Fruit fly (Drosophila melanogaster) whole organism, embryonic: ENCODE results near the gene CG31999.

ENCODE experiments used
- BEAF-32 ChIP-seq: fragments of 200-800 bp; sonication (Bioruptor generic); optimal IDR thresholded peaks from 3 replicates; lab custom pipeline; 2017; ENCODE audit warnings: missing biosample characterization, missing genetic modification characterization, mild to moderate bottlenecking, moderate library complexity, missing genetic modification reagents
- CG10209 ChIP-seq: fragments of 200-800 bp; sonication (Bioruptor generic); optimal IDR thresholded peaks from 3 replicates; lab custom pipeline; 2017; ENCODE audit warnings: missing biosample characterization, mild to moderate bottlenecking, missing genetic modification characterization, missing genetic modification reagents
- CG10267 ChIP-seq: fragments of 200-800 bp; sonication (Bioruptor generic); optimal IDR thresholded peaks from 2 replicates; lab custom pipeline; 2018; ENCODE audit warnings: missing biosample characterization, mild to moderate bottlenecking, missing genetic modification characterization, moderate library complexity
- CG10321 ChIP-seq: fragments of 200-800 bp; sonication (Bioruptor generic); IDR thresholded peaks from 2 replicates; pipeline ENCODE4 v1.3.6; 2022; ENCODE audit warnings: missing biosample characterization, missing genetic modification characterization
- CG10431 ChIP-seq: fragments of 200-800 bp; sonication (Bioruptor generic); optimal IDR thresholded peaks from 3 replicates; lab custom pipeline; 2018; ENCODE audit warnings: missing biosample characterization, mild to moderate bottlenecking, missing genetic modification characterization
- CG11085 ChIP-seq: fragments of 200-800 bp; sonication (Bioruptor generic); IDR thresholded peaks from 2 replicates; pipeline ENCODE4 v1.3.6; 2022; ENCODE audit warnings: missing biosample characterization, missing genetic modification characterization
- CG11723 ChIP-seq: fragments of 200-800 bp; sonication (Bioruptor generic); optimal IDR thresholded peaks from 2 replicates; lab custom pipeline; 2017; ENCODE audit warnings: missing biosample characterization, mild to moderate bottlenecking, missing genetic modification characterization
- CG12769 ChIP-seq: fragments of 200-800 bp; sonication (Bioruptor generic); optimal IDR thresholded peaks from 2 replicates; lab custom pipeline; 2019; ENCODE audit warnings: missing biosample characterization, mild to moderate bottlenecking, missing genetic modification characterization, moderate library complexity
- CG13424 ChIP-seq: fragments of 200-800 bp; sonication (Bioruptor generic); optimal IDR thresholded peaks from 2 replicates; lab custom pipeline; 2019; ENCODE audit warnings: missing biosample characterization, mild to moderate bottlenecking, missing genetic modification characterization, moderate library complexity
- CG13624 ChIP-seq: fragments of 200-800 bp; sonication (Bioruptor generic); optimal IDR thresholded peaks from 2 replicates; lab custom pipeline; 2016; ENCODE audit warnings: missing biosample characterization, missing genetic modification characterization
- CG13775 ChIP-seq: fragments of 200-800 bp; sonication (Bioruptor generic); optimal IDR thresholded peaks from 3 replicates; lab custom pipeline; 2017; ENCODE audit warnings: missing biosample characterization, mild to moderate bottlenecking, missing genetic modification characterization
- CG13894 ChIP-seq: fragments of 200-800 bp; sonication (Bioruptor generic); optimal IDR thresholded peaks from 3 replicates; lab custom pipeline; 2018; ENCODE audit warnings: missing biosample characterization, mild to moderate bottlenecking, missing genetic modification characterization, moderate library complexity
- CG14441 ChIP-seq: fragments of 200-800 bp; sonication (Bioruptor generic); IDR thresholded peaks from 2 replicates; pipeline ENCODE4 v1.3.6; 2022; ENCODE audit warnings: missing biosample characterization, missing genetic modification characterization
- CG15269 ChIP-seq: fragments of 200-800 bp; sonication (Bioruptor generic); optimal IDR thresholded peaks from 2 replicates; lab custom pipeline; 2018; ENCODE audit warnings: missing biosample characterization, mild to moderate bottlenecking, missing genetic modification characterization, moderate library complexity
- CG15696 ChIP-seq: fragments of 200-800 bp; sonication (Bioruptor generic); optimal IDR thresholded peaks from 2 replicates; lab custom pipeline; 2019; ENCODE audit warnings: missing biosample characterization, mild to moderate bottlenecking, missing genetic modification characterization, moderate library complexity
- CG1603 ChIP-seq: fragments of 200-800 bp; sonication (Bioruptor generic); optimal IDR thresholded peaks from 2 replicates; lab custom pipeline; 2019; ENCODE audit warnings: missing biosample characterization, mild to moderate bottlenecking, missing genetic modification characterization, moderate library complexity
- CG18011 ChIP-seq: fragments of 200-800 bp; sonication (Bioruptor generic); optimal IDR thresholded peaks from 2 replicates; lab custom pipeline; 2017; ENCODE audit warnings: missing biosample characterization, missing genetic modification characterization, mild to moderate bottlenecking, moderate library complexity, missing genotype
- CG2120 ChIP-seq: fragments of 200-800 bp; sonication (Bioruptor generic); optimal IDR thresholded peaks from 3 replicates; lab custom pipeline; 2016; ENCODE audit warnings: missing biosample characterization, missing genetic modification characterization
- CG2129 ChIP-seq: fragments of 200-800 bp; sonication (Bioruptor generic); IDR thresholded peaks from 2 replicates; pipeline ENCODE4 v1.3.6; 2022; ENCODE audit warnings: missing biosample characterization, missing genetic modification characterization; ENCODE audit not compliant: partially characterized antibody
- CG2199 ChIP-seq: fragments of 200-800 bp; sonication (Bioruptor generic); IDR thresholded peaks from 3 replicates; pipeline ENCODE4 v1.3.6; 2022; ENCODE audit warnings: missing biosample characterization, missing genetic modification characterization
- CG7357 ChIP-seq: fragments of 200-800 bp; sonication (Bioruptor generic); IDR thresholded peaks from 3 replicates; pipeline ENCODE4 v1.3.6; 2022; ENCODE audit warnings: missing biosample characterization, missing genetic modification characterization
- CG7928 ChIP-seq: fragments of 200-800 bp; sonication (Bioruptor generic); optimal IDR thresholded peaks from 2 replicates; lab custom pipeline; 2017; ENCODE audit warnings: missing biosample characterization, mild to moderate bottlenecking, missing genetic modification characterization
- CG8765 ChIP-seq: fragments of 200-800 bp; sonication (Bioruptor generic); IDR thresholded peaks from 2 replicates; pipeline ENCODE4 v1.3.6; 2022; ENCODE audit warnings: missing biosample characterization, missing genetic modification characterization
- CTCF ChIP-seq: fragments of 200-800 bp; sonication (Bioruptor generic); optimal IDR thresholded peaks from 2 replicates; lab custom pipeline; 2017; ENCODE audit warnings: missing biosample characterization, mild to moderate bottlenecking, missing genetic modification characterization, moderate library complexity
- Ets65A ChIP-seq: fragments of 200-800 bp; sonication (Bioruptor generic); peaks from one replicate; lab custom pipeline; 2016; ENCODE audit warnings: missing biosample characterization, missing genetic modification characterization
- Hr3 ChIP-seq: fragments of 200-800 bp; sonication (Bioruptor generic); optimal IDR thresholded peaks from 3 replicates; lab custom pipeline; 2016; ENCODE audit warnings: missing biosample characterization, missing genetic modification characterization
- Hr78 ChIP-seq, 2 experiments: fragments of 200-800 bp in 1 of 2; fragments of >200 bp in 1 of 2; sonication (Bioruptor generic) in 1 of 2; optimal IDR thresholded peaks; 2 replicates each; lab custom pipeline; 2017 to 2019; ENCODE audit warnings: missing biosample characterization in 2 of 2, missing genetic modification characterization in 2 of 2, mild to moderate bottlenecking in 1 of 2, moderate library complexity in 1 of 2
- Stat92E ChIP-seq, 3 experiments: fragments of >200 bp in 2 of 3; fragments of 200-800 bp in 1 of 3; sonication (Bioruptor generic) in 1 of 3; optimal IDR thresholded peaks; 2 replicates each; lab custom pipeline; 2017 to 2019; ENCODE audit warnings: missing biosample characterization in 3 of 3, missing genetic modification characterization in 3 of 3, mild to moderate bottlenecking in 1 of 3, moderate library complexity in 1 of 3
- dmrt11E ChIP-seq: fragments of 200-800 bp; sonication (Bioruptor generic); optimal IDR thresholded peaks from 3 replicates; lab custom pipeline; 2018; ENCODE audit warnings: missing biosample characterization, mild to moderate bottlenecking, missing genetic modification characterization, moderate library complexity
- eve ChIP-seq, 2 experiments: fragments of >200 bp; optimal IDR thresholded peaks; 2 replicates each; lab custom pipeline; 2017; ENCODE audit warnings: missing biosample characterization in 2 of 2, missing genetic modification characterization in 2 of 2
- fd3F ChIP-seq: fragments of 200-800 bp; sonication (Bioruptor generic); optimal IDR thresholded peaks from 2 replicates; lab custom pipeline; 2018; ENCODE audit warnings: missing biosample characterization, mild to moderate bottlenecking, missing genetic modification characterization, moderate library complexity
- fd96Cb ChIP-seq: fragments of 200-800 bp; sonication (Bioruptor generic); optimal IDR thresholded peaks from 2 replicates; lab custom pipeline; 2018; ENCODE audit warnings: missing biosample characterization, mild to moderate bottlenecking, missing genetic modification characterization, moderate library complexity
- kni ChIP-seq: fragments of 200-800 bp; sonication (Bioruptor generic); optimal IDR thresholded peaks from 3 replicates; lab custom pipeline; 2017; ENCODE audit warnings: mild to moderate bottlenecking, missing biosample characterization, missing genetic modification reagents, missing genetic modification characterization
- lola ChIP-seq, 3 experiments: fragments of >200 bp in 2 of 3; fragments of 200-800 bp in 1 of 3; sonication (Bioruptor generic) in 1 of 3; optimal IDR thresholded peaks; 2 replicates each; lab custom pipeline; 2017 to 2019; ENCODE audit warnings: missing biosample characterization in 3 of 3, missing genetic modification characterization in 3 of 3, mild to moderate bottlenecking in 1 of 3, moderate library complexity in 1 of 3
- mld ChIP-seq: fragments of 200-800 bp; sonication (Bioruptor generic); IDR thresholded peaks from 3 replicates; pipeline ENCODE4 v1.3.6; 2022; ENCODE audit warnings: missing biosample characterization, missing genetic modification characterization; ENCODE audit not compliant: partially characterized antibody
- onecut ChIP-seq: fragments of 200-800 bp; sonication (Bioruptor generic); IDR thresholded peaks from 2 replicates; pipeline ENCODE4 v1.3.6; 2022; ENCODE audit warnings: missing biosample characterization, missing genetic modification characterization
- pb ChIP-seq: fragments of 200-800 bp; sonication (Bioruptor generic); optimal IDR thresholded peaks from 3 replicates; lab custom pipeline; 2016; ENCODE audit warnings: missing biosample characterization, missing genetic modification characterization
- pzg ChIP-seq: fragments of 200-800 bp; sonication (Bioruptor generic); optimal IDR thresholded peaks from 3 replicates; lab custom pipeline; 2018; ENCODE audit warnings: missing biosample characterization, mild to moderate bottlenecking, missing genetic modification characterization, moderate library complexity
- row ChIP-seq: fragments of 200-800 bp; sonication (Bioruptor generic); IDR thresholded peaks from 3 replicates; pipeline ENCODE4 v1.3.6; 2022; ENCODE audit warnings: missing biosample characterization, missing genetic modification characterization
- run ChIP-seq: fragments of 200-800 bp; sonication (Bioruptor generic); optimal IDR thresholded peaks from 3 replicates; lab custom pipeline; 2018; ENCODE audit warnings: missing biosample characterization, mild to moderate bottlenecking, missing genetic modification characterization
- sima ChIP-seq: fragments of 200-800 bp; sonication (Bioruptor generic); optimal IDR thresholded peaks from 2 replicates; lab custom pipeline; 2016; ENCODE audit warnings: missing biosample characterization, missing genetic modification characterization
- stc ChIP-seq: fragments of 200-800 bp; sonication (Bioruptor generic); IDR thresholded peaks from 2 replicates; pipeline ENCODE4 v1.3.6; 2022; ENCODE audit warnings: missing biosample characterization, missing genetic modification characterization
- stwl ChIP-seq: fragments of 200-800 bp; sonication (Bioruptor generic); optimal IDR thresholded peaks from 3 replicates; lab custom pipeline; 2018; ENCODE audit warnings: missing biosample characterization, mild to moderate bottlenecking, missing genetic modification characterization, moderate library complexity
- trem ChIP-seq: fragments of 200-800 bp; optimal IDR thresholded peaks from 3 replicates; lab custom pipeline; 2019; ENCODE audit warnings: missing biosample characterization, mild to moderate bottlenecking, missing genetic modification characterization, moderate library complexity
- tup ChIP-seq: fragments of 200-800 bp; sonication (Bioruptor generic); optimal IDR thresholded peaks from 2 replicates; lab custom pipeline; 2016; ENCODE audit warnings: missing biosample characterization, mild to moderate bottlenecking, missing genetic modification characterization, moderate library complexity
- zfh1 ChIP-seq: fragments of 200-800 bp; sonication (Bioruptor generic); IDR thresholded peaks from 3 replicates; pipeline ENCODE4 v1.3.6; 2022; ENCODE audit warnings: missing biosample characterization, missing genetic modification characterization

Gene CG31999

DNA sequence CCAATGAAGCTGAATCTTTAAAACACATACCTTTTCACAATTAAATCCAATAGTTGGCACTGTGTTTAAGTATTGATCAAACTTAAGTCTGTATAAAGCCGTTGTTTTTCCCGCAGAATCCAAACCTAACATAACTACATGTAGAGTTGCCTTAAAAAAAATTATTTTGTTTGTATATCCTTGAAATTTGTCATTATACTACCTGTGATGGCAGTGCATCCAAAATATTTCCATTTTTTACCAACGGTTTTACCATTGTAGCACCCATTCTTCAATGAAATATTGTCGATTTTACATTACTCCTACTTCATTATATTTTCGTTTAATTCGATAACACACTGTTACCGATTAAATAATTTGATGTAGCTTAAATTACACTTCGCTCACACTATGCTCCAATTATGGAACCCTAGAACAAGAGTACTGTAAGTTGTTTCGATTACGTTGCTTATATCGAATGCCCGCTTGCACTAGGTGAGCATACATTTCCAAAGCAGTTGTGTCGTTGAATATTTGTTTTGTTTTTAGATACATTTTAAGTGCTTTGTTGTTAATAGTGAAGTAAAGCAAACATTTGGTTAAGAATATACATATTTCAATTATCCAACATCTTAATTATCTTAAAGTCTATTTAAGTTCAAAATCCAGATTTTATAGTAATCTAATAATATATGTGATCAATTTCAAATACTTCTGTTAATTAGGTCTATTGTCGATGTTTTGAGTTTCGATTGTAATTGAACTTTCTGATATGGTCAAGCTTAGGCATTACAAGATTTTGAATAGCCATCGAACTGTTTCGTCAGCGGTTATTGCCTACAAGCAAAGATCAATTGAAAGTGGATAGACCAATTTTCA lies 48.3 kb downstream of the CG31999 start, which contains the start of gene Arl4 (continued):
- TF ChIP-seq Stat92E (GFP tag; optimal IDR thresholded peaks at IDR 0.05; lab: Kevin White, UChicago) (peak in 1 of 3 experiments; percentile 20), CG10267 (tag; lab: Kevin White, UChicago) (peak; percentile 28), Hr78 (GFP tag; optimal IDR thresholded peaks at IDR 0.05; lab: Kevin White, UChicago) (peak in 1 of 2 experiments; percentile 15), Ets65A (peak; percentile 94), CG13624 (GFP tag; lab: Kevin White, UChicago) (peak; percentile 45), CG13424 (tag; lab: Kevin White, UChicago) (peak; percentile 7), stwl (tag; lab: Kevin White, UChicago) (no peak), CG8765 (GFP tag; lab: Robert Waterston, UW) (no peak), stc (GFP tag; lab: Robert Waterston, UW) (no peak), CG10431 (GFP tag; lab: Kevin White, UChicago) (peak; percentile 94), CG7357 (GFP tag; lab: Robert Waterston, UW) (peak; percentile 98), dmrt11E (tag; lab: Kevin White, UChicago) (peak; percentile 36), CG14441 (GFP tag; lab: Robert Waterston, UW) (no peak), CG2120 (GFP tag; lab: Kevin White, UChicago) (peak; percentile 26), eve (GFP tag; optimal IDR thresholded peaks at IDR 0.05; lab: Kevin White, UChicago) (no peak), BEAF-32 (peak; percentile 63), CG11723 (GFP tag; lab: Kevin White, UChicago) (peak; percentile 98), pzg (GFP tag; lab: Kevin White, UChicago) (peak; percentile 87), lola (GFP tag; optimal IDR thresholded peaks at IDR 0.05; lab: Kevin White, UChicago) (peak in 1 of 3 experiments; percentile 89), CG10209 (GFP tag; lab: Kevin White, UChicago) (no peak), CG7928 (no peak), CG1603 (tag; lab: Kevin White, UChicago) (peak; percentile 99), kni (GFP tag; lab: Kevin White, UChicago) (peak; percentile 57), CG11085 (GFP tag; lab: Robert Waterston, UW) (no peak)

dm6 chr4:175245-175644 lies 52.3 kb downstream of the CG31999 start, which contains the start of gene CG33978:
Gene CG33978 (minus strand): TSS chr4:175639.
- no peak for TF ChIP-seq CG2129
- TF ChIP-seq CG13894 (tag; lab: Kevin White, UChicago), result peak; percentile 58
- peak; percentile 26 for TF ChIP-seq CG12769 (tag; lab: Kevin White, UChicago)
- peak; percentile 78 for TF ChIP-seq onecut (GFP tag; lab: Robert Waterston, UW)
- TF ChIP-seq trem (tag; lab: Kevin White, UChicago), result no peak
- peak in 1 of 2 experiments; percentile 30 for TF ChIP-seq eve (GFP tag; optimal IDR thresholded peaks at IDR 0.05; lab: Kevin White, UChicago)

DNA sequence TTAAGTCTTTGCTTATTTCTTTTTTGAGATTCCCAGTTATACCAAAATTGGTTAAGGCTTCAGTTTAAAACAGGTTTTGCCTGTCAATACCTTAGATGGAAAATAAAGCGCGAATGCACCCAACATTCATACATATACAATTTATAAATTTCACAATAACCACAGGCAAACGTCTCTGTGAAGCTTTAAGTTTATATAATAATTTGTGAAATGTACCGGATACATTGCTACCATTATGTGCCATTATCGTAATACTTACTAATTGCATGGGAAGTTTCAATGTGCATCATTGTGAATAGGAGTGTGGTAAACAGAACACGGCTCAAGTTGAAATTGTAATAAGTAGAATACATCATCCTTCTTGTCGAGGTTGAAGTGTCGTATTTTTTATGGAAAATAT lies 53.0 kb downstream of the CG31999 start:
- no peak for TF ChIP-seq CG15269 (tag; lab: Kevin White, UChicago)
- no peak for TF ChIP-seq pb (GFP tag; lab: Kevin White, UChicago)
- TF ChIP-seq Hr3 (GFP tag; lab: Kevin White, UChicago), result no peak
- TF ChIP-seq CG10321 (GFP tag; lab: Robert Waterston, UW), result no peak
- TF ChIP-seq run (tag; lab: Kevin White, UChicago), result no peak
- TF ChIP-seq tup (GFP tag; lab: Kevin White, UChicago), result no peak
- TF ChIP-seq CG18011 (GFP tag; lab: Kevin White, UChicago), result no peak
- TF ChIP-seq row (GFP tag; lab: Robert Waterston, UW), result no peak
- no peak for TF ChIP-seq CTCF
- no peak for TF ChIP-seq mld (GFP tag; lab: Robert Waterston, UW)
- no peak for TF ChIP-seq sima (GFP tag; lab: Kevin White, UChicago)
- peak; percentile 79; the same call in 2 of the 3 replicates for TF ChIP-seq CG2199 (GFP tag; lab: Robert Waterston, UW)
- TF ChIP-seq CG15696, result no peak
- TF ChIP-seq fd96Cb (tag; lab: Kevin White, UChicago), result no peak
- no peak for TF ChIP-seq zfh1 (GFP tag; lab: Robert Waterston, UW)
- no peak for TF ChIP-seq fd3F (GFP tag; lab: Kevin White, UChicago)
- TF ChIP-seq CG13775 (GFP tag; lab: Kevin White, UChicago), result no peak
